Fruit fly (Drosophila melanogaster) whole organism, embryonic: ENCODE results near the gene Sam-S.

Experiments used
- Atf-2 ChIP-seq: fragments of 200-800 bp; sonication (Bioruptor generic); optimal IDR thresholded peaks from 2 replicates; lab custom pipeline; 2016; ENCODE audit warnings: missing biosample characterization, missing genetic modification characterization
- Awh ChIP-seq: fragments of 200-800 bp; sonication (Bioruptor generic); IDR thresholded peaks from 2 replicates; pipeline ENCODE4, ENCODE4 v1.3.6; 2022; ENCODE audit warnings: missing biosample characterization, missing genetic modification characterization
- CG10147 ChIP-seq: fragments of 200-800 bp; sonication (Bioruptor generic); optimal IDR thresholded peaks from 2 replicates; lab custom pipeline; 2019; ENCODE audit warnings: missing biosample characterization, mild to moderate bottlenecking, missing genetic modification characterization, moderate library complexity
- CG1024 ChIP-seq: fragments of 200-800 bp; sonication (Bioruptor generic); IDR thresholded peaks from 2 replicates; pipeline ENCODE4 v1.3.6; 2022; ENCODE audit warnings: missing biosample characterization, missing genetic modification characterization
- CG10267 ChIP-seq: fragments of 200-800 bp; sonication (Bioruptor generic); optimal IDR thresholded peaks from 2 replicates; lab custom pipeline; 2018; ENCODE audit warnings: missing biosample characterization, mild to moderate bottlenecking, missing genetic modification characterization, moderate library complexity
- CG10321 ChIP-seq: fragments of 200-800 bp; sonication (Bioruptor generic); IDR thresholded peaks from 2 replicates; pipeline ENCODE4 v1.3.6; 2022; ENCODE audit warnings: missing biosample characterization, missing genetic modification characterization
- CG12155 ChIP-seq: fragments of 200-800 bp; sonication (Bioruptor generic); optimal IDR thresholded peaks from 3 replicates; lab custom pipeline; 2016; ENCODE audit warnings: missing biosample characterization, missing genetic modification characterization
- CG13894 ChIP-seq: fragments of 200-800 bp; sonication (Bioruptor generic); optimal IDR thresholded peaks from 3 replicates; lab custom pipeline; 2018; ENCODE audit warnings: missing biosample characterization, mild to moderate bottlenecking, missing genetic modification characterization, moderate library complexity
- CG1647 ChIP-seq: fragments of 200-800 bp; sonication (Bioruptor generic); optimal IDR thresholded peaks from 3 replicates; lab custom pipeline; 2016; ENCODE audit warnings: missing biosample characterization, missing genetic modification characterization
- CG17912 ChIP-seq: fragments of 200-800 bp; sonication (Bioruptor generic); optimal IDR thresholded peaks from 2 replicates; lab custom pipeline; 2018; ENCODE audit warnings: missing biosample characterization, mild to moderate bottlenecking, missing genetic modification characterization
- CG2120 ChIP-seq: fragments of 200-800 bp; sonication (Bioruptor generic); optimal IDR thresholded peaks from 3 replicates; lab custom pipeline; 2016; ENCODE audit warnings: missing biosample characterization, missing genetic modification characterization
- CG3163 ChIP-seq: fragments of 200-800 bp; sonication (Bioruptor generic); optimal IDR thresholded peaks from 3 replicates; lab custom pipeline; 2016; ENCODE audit warnings: missing biosample characterization, missing genetic modification characterization
- CG3407 ChIP-seq: fragments of 200-800 bp; sonication (Bioruptor generic); optimal IDR thresholded peaks from 2 replicates; lab custom pipeline; 2018; ENCODE audit warnings: missing biosample characterization, mild to moderate bottlenecking, missing genetic modification characterization
- CG34376 ChIP-seq: fragments of 200-800 bp; sonication (Bioruptor generic); optimal IDR thresholded peaks from 2 replicates; lab custom pipeline; 2018; ENCODE audit warnings: missing biosample characterization, mild to moderate bottlenecking, missing genetic modification characterization
- CG42726 ChIP-seq: fragments of 200-800 bp; sonication (Bioruptor generic); IDR thresholded peaks from 2 replicates; pipeline ENCODE4 v1.3.6; 2022; ENCODE audit warnings: missing biosample characterization, missing genetic modification characterization; ENCODE audit not compliant: partially characterized antibody
- CG6854 ChIP-seq: fragments of 200-800 bp; sonication (Bioruptor generic); optimal IDR thresholded peaks from 3 replicates; lab custom pipeline; 2017; ENCODE audit warnings: missing biosample characterization, mild to moderate bottlenecking, missing genetic modification characterization
- CG8089 ChIP-seq: fragments of 200-800 bp; sonication (Bioruptor generic); optimal IDR thresholded peaks from 3 replicates; lab custom pipeline; 2016; ENCODE audit warnings: missing biosample characterization, missing genetic modification characterization
- CG8924 ChIP-seq: fragments of 200-800 bp; optimal IDR thresholded peaks from 3 replicates; lab custom pipeline; 2019; ENCODE audit warnings: missing biosample characterization, mild to moderate bottlenecking, missing genetic modification characterization, moderate library complexity
- Chrac-16 ChIP-seq: fragments of 200-800 bp; sonication (Bioruptor generic); optimal IDR thresholded peaks from 3 replicates; lab custom pipeline; 2016; ENCODE audit warnings: missing biosample characterization, missing genetic modification characterization
- Dbx ChIP-seq: fragments of 200-800 bp; sonication (Bioruptor generic); IDR thresholded peaks from 3 replicates; pipeline ENCODE4 v1.3.6; 2022; ENCODE audit warnings: missing biosample characterization, missing genetic modification characterization
- Doc2 ChIP-seq: fragments of 200-800 bp; sonication (Bioruptor generic); IDR thresholded peaks from 2 replicates; pipeline ENCODE4 v1.3.6; 2022; ENCODE audit warnings: missing biosample characterization, missing genetic modification characterization
- Dp ChIP-seq: fragments of 200-800 bp; sonication (Bioruptor generic); optimal IDR thresholded peaks from 2 replicates; lab custom pipeline; 2018; ENCODE audit warnings: missing biosample characterization, mild to moderate bottlenecking, missing genetic modification characterization, moderate library complexity
- Fer2 ChIP-seq: fragments of 200-800 bp; sonication (Bioruptor generic); optimal IDR thresholded peaks from 2 replicates; lab custom pipeline; 2018; ENCODE audit warnings: missing biosample characterization, mild to moderate bottlenecking, missing genetic modification characterization, moderate library complexity
- Fer3 ChIP-seq: fragments of 200-800 bp; sonication (Bioruptor generic); optimal IDR thresholded peaks from 2 replicates; lab custom pipeline; 2018; ENCODE audit warnings: missing biosample characterization, mild to moderate bottlenecking, missing genetic modification characterization, moderate library complexity
- HLHmδ ChIP-seq: fragments of 200-800 bp; sonication (Bioruptor generic); optimal IDR thresholded peaks from 2 replicates; lab custom pipeline; 2018; ENCODE audit warnings: missing biosample characterization, mild to moderate bottlenecking, missing genetic modification characterization, moderate library complexity
- Hey ChIP-seq: fragments of 200-800 bp; sonication (Bioruptor generic); optimal IDR thresholded peaks from 3 replicates; lab custom pipeline; 2018; ENCODE audit warnings: missing biosample characterization, mild to moderate bottlenecking, missing genetic modification characterization
- MTF-1 ChIP-seq: fragments of 200-800 bp; sonication (Bioruptor generic); optimal IDR thresholded peaks from 2 replicates; lab custom pipeline; 2018; ENCODE audit warnings: missing biosample characterization, mild to moderate bottlenecking, missing genetic modification characterization, borderline replicate concordance
- NFAT ChIP-seq: fragments of 200-800 bp; sonication (Bioruptor generic); IDR thresholded peaks from 2 replicates; pipeline ENCODE4 v1.3.6; 2022; ENCODE audit warnings: missing biosample characterization, missing genetic modification characterization
- Xbp1 ChIP-seq: fragments of 200-800 bp; sonication (Bioruptor generic); optimal IDR thresholded peaks from 3 replicates; lab custom pipeline; 2016; ENCODE audit warnings: missing biosample characterization, mild to moderate bottlenecking, missing genetic modification characterization
- ap ChIP-seq: fragments of 200-800 bp; sonication (Bioruptor generic); IDR thresholded peaks from 2 replicates; pipeline ENCODE4 v1.3.6; 2022; ENCODE audit warnings: missing biosample characterization, missing genetic modification characterization
- bowl ChIP-seq: fragments of 200-800 bp; sonication (Bioruptor generic); IDR thresholded peaks from 2 replicates; pipeline ENCODE4 v1.3.6; 2022; ENCODE audit warnings: missing biosample characterization, missing genetic modification characterization
- caup ChIP-seq: fragments of 200-800 bp; sonication (Bioruptor generic); optimal IDR thresholded peaks from 3 replicates; lab custom pipeline; 2017; ENCODE audit warnings: missing biosample characterization, mild to moderate bottlenecking, missing genetic modification characterization, moderate library complexity; ENCODE audit not compliant: severe bottlenecking
- chif ChIP-seq, 2 experiments: fragments of 200-800 bp; sonication (Bioruptor generic); optimal IDR thresholded peaks; 3 replicates each; lab custom pipeline; 2016; ENCODE audit warnings: missing biosample characterization in 2 of 2, missing genetic modification characterization in 2 of 2
- croc ChIP-seq: fragments of 200-800 bp; sonication (Bioruptor generic); conservative IDR thresholded peaks from 3 replicates; pipeline ENCODE4 v1.3.6; 2022; ENCODE audit warnings: missing biosample characterization, missing genetic modification characterization
- crp ChIP-seq, 2 experiments: fragments of 200-800 bp; sonication (Bioruptor generic); optimal IDR thresholded peaks; 2 replicates in 1 of 2; 3 replicates in 1 of 2; lab custom pipeline; 2017; ENCODE audit warnings: missing biosample characterization in 2 of 2, missing genetic modification characterization in 2 of 2, mild to moderate bottlenecking in 1 of 2, moderate library complexity in 1 of 2
- dpn ChIP-seq, 2 experiments: fragments of 200-800 bp; sonication (Bioruptor generic); optimal IDR thresholded peaks; 3 replicates each; lab custom pipeline; 2016; ENCODE audit warnings: missing biosample characterization in 2 of 2, missing genetic modification characterization in 2 of 2
- exex ChIP-seq: fragments of 200-800 bp; sonication (Bioruptor generic); optimal IDR thresholded peaks from 4 replicates; lab custom pipeline; 2018; ENCODE audit warnings: missing biosample characterization, mild to moderate bottlenecking, missing genetic modification characterization, moderate library complexity
- fd96Cb ChIP-seq: fragments of 200-800 bp; sonication (Bioruptor generic); optimal IDR thresholded peaks from 2 replicates; lab custom pipeline; 2018; ENCODE audit warnings: missing biosample characterization, mild to moderate bottlenecking, missing genetic modification characterization, moderate library complexity
- lbe ChIP-seq: fragments of 200-800 bp; sonication (Bioruptor generic); optimal IDR thresholded peaks from 2 replicates; lab custom pipeline; 2016; ENCODE audit warnings: missing biosample characterization, mild to moderate bottlenecking, missing genetic modification characterization
- lilli ChIP-seq: fragments of 200-800 bp; sonication (Bioruptor generic); optimal IDR thresholded peaks from 3 replicates; lab custom pipeline; 2016; ENCODE audit warnings: missing biosample characterization, missing genetic modification characterization
- oc ChIP-seq: fragments of 200-800 bp; sonication (Bioruptor generic); optimal IDR thresholded peaks from 2 replicates; lab custom pipeline; 2018; ENCODE audit warnings: missing biosample characterization, mild to moderate bottlenecking, missing genetic modification characterization, moderate library complexity
- org-1 ChIP-seq: fragments of 200-800 bp; sonication (Bioruptor generic); optimal IDR thresholded peaks from 2 replicates; lab custom pipeline; 2017; ENCODE audit warnings: missing biosample characterization, missing genetic modification characterization
- phol ChIP-seq: fragments of 200-800 bp; sonication (Bioruptor generic); optimal IDR thresholded peaks from 3 replicates; lab custom pipeline; 2018; ENCODE audit warnings: missing biosample characterization, mild to moderate bottlenecking, missing genetic modification characterization, moderate library complexity
- scrt ChIP-seq: fragments of 200-800 bp; sonication (Bioruptor generic); optimal IDR thresholded peaks from 2 replicates; lab custom pipeline; 2018; ENCODE audit warnings: missing biosample characterization, mild to moderate bottlenecking, missing genetic modification characterization, moderate library complexity
- shn ChIP-seq: fragments of 200-800 bp; sonication (Bioruptor generic); optimal IDR thresholded peaks from 3 replicates; lab custom pipeline; 2016; ENCODE audit warnings: missing biosample characterization, missing genetic modification characterization
- unc-4 ChIP-seq: fragments of 200-800 bp; sonication (Bioruptor generic); IDR thresholded peaks from 2 replicates; pipeline ENCODE4 v1.3.6; 2022; ENCODE audit warnings: missing biosample characterization, missing genetic modification characterization; ENCODE audit not compliant: partially characterized antibody
- unpg ChIP-seq: fragments of 200-800 bp; sonication (Bioruptor generic); optimal IDR thresholded peaks from 3 replicates; lab custom pipeline; 2018; ENCODE audit warnings: missing biosample characterization, mild to moderate bottlenecking, missing genetic modification characterization, moderate library complexity
- zen ChIP-seq: fragments of 200-800 bp; sonication (Bioruptor generic); optimal IDR thresholded peaks from 3 replicates; lab custom pipeline; 2018; ENCODE audit warnings: missing biosample characterization, mild to moderate bottlenecking, missing genetic modification characterization, moderate library complexity
- zf30C ChIP-seq: fragments of 200-800 bp; sonication (Bioruptor generic); optimal IDR thresholded peaks from 3 replicates; lab custom pipeline; 2018; ENCODE audit warnings: missing biosample characterization, mild to moderate bottlenecking, missing genetic modification characterization

Sam-S gene

DNA sequence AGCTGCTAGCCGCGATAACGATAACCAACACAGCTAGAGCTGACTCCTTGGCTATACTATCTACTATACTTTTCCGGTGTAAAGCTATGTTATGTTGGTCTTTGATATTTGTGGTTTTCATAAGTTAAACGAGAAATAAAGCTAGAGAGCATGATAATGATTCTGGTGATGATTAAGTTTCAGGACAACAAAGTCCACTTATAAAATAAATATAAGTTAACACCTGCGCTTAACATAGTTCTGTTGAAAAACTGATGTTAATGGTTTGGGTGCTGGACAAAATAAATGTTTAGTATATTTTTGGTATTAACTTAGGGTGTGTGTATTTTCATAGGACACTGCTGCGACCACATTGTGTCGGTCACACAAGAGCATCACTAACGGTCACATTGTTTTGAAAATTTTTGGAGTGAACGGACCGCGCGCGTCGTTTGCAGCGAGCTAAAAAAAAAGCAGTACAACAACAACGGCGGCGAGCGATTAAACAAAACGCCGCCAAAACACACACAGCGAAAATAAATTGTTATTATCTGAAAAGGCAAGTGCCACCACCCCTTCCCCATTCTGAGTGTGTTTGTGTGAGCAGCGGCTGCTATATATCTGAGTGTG, 52.0 kb downstream of the Sam-S start, which contains the start of the genes CG33635 and spen (continued):
- TF ChIP-seq zen (tag; lab: Kevin White, UChicago) (peak; percentile 33), CG3163 (GFP tag; lab: Kevin White, UChicago) (peak; percentile 39), chif (GFP tag; optimal IDR thresholded peaks at IDR 0.05; lab: Kevin White, UChicago) (no peak), CG12155 (GFP tag; lab: Kevin White, UChicago) (peak; percentile 1), CG17912 (peak; percentile 79), CG13894 (tag; lab: Kevin White, UChicago) (peak; percentile 74), org-1 (peak; percentile 44), CG6854 (peak; percentile 57), shn (GFP tag; lab: Kevin White, UChicago) (peak; percentile 11), CG1647 (GFP tag; lab: Kevin White, UChicago) (no peak), exex (tag; lab: Kevin White, UChicago) (peak; percentile 61), phol (tag; lab: Kevin White, UChicago) (peak; percentile 21), scrt (GFP tag; lab: Kevin White, UChicago) (peak; percentile 16), fd96Cb (tag; lab: Kevin White, UChicago) (no peak), CG1024 (GFP tag; lab: Robert Waterston, UW) (no peak), crp (GFP tag; optimal IDR thresholded peaks at IDR 0.05; lab: Kevin White, UChicago) (peak in 1 of 2 experiments; percentile 39), Hey (peak; percentile 8), lilli (GFP tag; lab: Kevin White, UChicago) (peak; percentile 37), NFAT (no peak), CG10147 (GFP tag; lab: Kevin White, UChicago) (peak; percentile 65), Fer2 (no peak), unpg (GFP tag; lab: Kevin White, UChicago) (peak; percentile 28), ap (GFP tag; lab: Robert Waterston, UW) (no peak), oc (tag; lab: Kevin White, UChicago) (peak; percentile 43), Fer3 (tag; lab: Kevin White, UChicago) (peak; percentile 18), CG8089 (GFP tag; lab: Kevin White, UChicago) (no peak), Chrac-16 (GFP tag; lab: Kevin White, UChicago) (no peak), MTF-1 (GFP tag; lab: Kevin White, UChicago) (peak; percentile 4), CG3407 (GFP tag; lab: Kevin White, UChicago) (peak; percentile 76), Xbp1 (GFP tag; lab: Kevin White, UChicago) (no peak), lbe (peak; percentile 61), zf30C (GFP tag; lab: Kevin White, UChicago) (peak; percentile 24), Dp (peak; percentile 38), CG2120 (peak; percentile 34), bowl (GFP tag; lab: Robert Waterston, UW) (no peak), CG10267 (tag; lab: Kevin White, UChicago) (peak; percentile 75), croc (GFP tag; lab: Robert Waterston, UW) (no peak), caup (GFP tag; lab: Kevin White, UChicago) (peak; percentile 49), Doc2 (GFP tag; lab: Robert Waterston, UW) (no peak), Atf-2 (GFP tag; lab: Kevin White, UChicago) (no peak), dpn (GFP tag; optimal IDR thresholded peaks at IDR 0.05; lab: Kevin White, UChicago) (peak in 1 of 2 experiments; percentile 33), HLHmδ (GFP tag; lab: Kevin White, UChicago) (peak; percentile 63), unc-4 (GFP tag; lab: Robert Waterston, UW) (no peak), CG10321 (GFP tag; lab: Robert Waterston, UW) (no peak), CG42726 (no peak), CG34376 (peak; percentile 88), CG8924 (tag; lab: Kevin White, UChicago) (peak; percentile 82), Dbx (GFP tag; lab: Robert Waterston, UW) (no peak), Awh (GFP tag; lab: Robert Waterston, UW) (no peak)
